Worm (Caenorhabditis elegans) whole organism, L4 larva: Measurements from ENCODE around the gene sfxn-1.5.

ENCODE experiments used
- F26F4.8 ChIP-seq: fragments of 200-800 bp; sonication (Bioruptor generic); conservative IDR thresholded peaks from 2 replicates; pipeline ENCODE4 v1.3.6; 2022; ENCODE audit warnings: missing genetic modification characterization, missing compliant biosample characterization
- Y48G9A.11 ChIP-seq: fragments of 200-800 bp; sonication (Bioruptor generic); IDR thresholded peaks from 2 replicates; pipeline ENCODE4 v1.3.6; 2022; ENCODE audit warnings: missing genetic modification reagents, missing genetic modification characterization, missing compliant biosample characterization
- Y75B8A.6 ChIP-seq: fragments of 200-800 bp; sonication (Bioruptor generic); IDR thresholded peaks from 2 replicates; pipeline ENCODE4 v1.3.6; 2022; ENCODE audit warnings: missing genetic modification reagents, missing genetic modification characterization, missing compliant biosample characterization
- ZK337.2 ChIP-seq: fragments of 200-800 bp; sonication (Bioruptor generic); IDR thresholded peaks from 2 replicates; pipeline ENCODE4 v1.3.6; 2022; ENCODE audit warnings: missing genetic modification reagents, missing genetic modification characterization, missing compliant biosample characterization
- ZK546.5 ChIP-seq, 2 experiments: sonication (generic microtip); optimal IDR thresholded peaks; 2 replicates each; lab custom pipeline; 2017; ENCODE audit warnings: missing biosample characterization in 2 of 2, missing genetic modification characterization in 2 of 2
- aha-1 ChIP-seq: fragments of 150-350 bp; peaks from one replicate; lab custom pipeline; 2014; ENCODE audit warnings: missing biosample characterization, missing genetic modification characterization
- aly-2 ChIP-seq: sonication (generic microtip); optimal IDR thresholded peaks from 2 replicates; lab custom pipeline; 2018; ENCODE audit warnings: missing biosample characterization, missing genetic modification characterization
- attf-4 ChIP-seq: sonication (generic microtip); optimal IDR thresholded peaks from 3 replicates; lab custom pipeline; 2017; ENCODE audit warnings: missing biosample characterization, missing genetic modification characterization
- ceh-32 ChIP-seq: sonication (generic microtip); optimal IDR thresholded peaks from 2 replicates; lab custom pipeline; 2016; ENCODE audit warnings: mild to moderate bottlenecking, missing genetic modification characterization, missing compliant biosample characterization; ENCODE audit not compliant: poor library complexity
- ceh-44 ChIP-seq: fragments of 200-800 bp; sonication (Bioruptor generic); IDR thresholded peaks from 2 replicates; pipeline ENCODE4 v1.3.6; 2022; ENCODE audit warnings: missing genetic modification reagents, missing genetic modification characterization, missing compliant biosample characterization
- ceh-82 ChIP-seq: sonication (generic microtip); optimal IDR thresholded peaks from 2 replicates; lab custom pipeline; 2017; ENCODE audit warnings: missing biosample characterization, missing genetic modification characterization
- ctbp-1 ChIP-seq: fragments of 200-800 bp; sonication (Bioruptor generic); IDR thresholded peaks from 2 replicates; pipeline ENCODE4 v1.3.6; 2022; ENCODE audit warnings: missing genetic modification reagents, missing genetic modification characterization, missing compliant biosample characterization
- dmd-9 ChIP-seq: fragments of 200-800 bp; sonication (Bioruptor generic); IDR thresholded peaks from 2 replicates; pipeline ENCODE4 v1.3.6; 2022; ENCODE audit warnings: missing genetic modification reagents, missing genetic modification characterization, missing compliant biosample characterization
- dve-1 ChIP-seq: sonication (generic microtip); optimal IDR thresholded peaks from 2 replicates; lab custom pipeline; 2017; ENCODE audit warnings: antibody characterized with exemption, mild to moderate bottlenecking, missing genetic modification characterization, missing compliant biosample characterization; ENCODE audit not compliant: insufficient read depth
- egl-27 ChIP-seq: sonication (generic microtip); optimal IDR thresholded peaks from 3 replicates; lab custom pipeline; 2017; ENCODE audit warnings: missing biosample characterization, missing genetic modification reagents, missing genetic modification characterization
- fkh-10 ChIP-seq: fragments of 150-350 bp; optimal IDR thresholded peaks from 2 replicates; lab custom pipeline; 2014; ENCODE audit warnings: missing biosample characterization, missing genetic modification reagents, missing genetic modification characterization
- hif-1 ChIP-seq, 2 experiments: sonication (generic microtip); optimal IDR thresholded peaks; 2 replicates each; lab custom pipeline; 2016 to 2017; ENCODE audit warnings: missing compliant biosample characterization in 2 of 2, missing genetic modification characterization in 2 of 2, missing genetic modification reagents in 2 of 2, missing genotype in 2 of 2, mild to moderate bottlenecking in 1 of 2
- hlh-30 ChIP-seq: sonication (generic microtip); optimal IDR thresholded peaks from 2 replicates; lab custom pipeline; 2017; ENCODE audit warnings: antibody characterized with exemption, mild to moderate bottlenecking, missing genetic modification characterization, missing compliant biosample characterization; ENCODE audit not compliant: insufficient read depth
- lin-15B ChIP-seq: fragments of 150-350 bp; sonication (generic microtip); optimal IDR thresholded peaks from 3 replicates; lab custom pipeline; 2014; ENCODE audit warnings: missing biosample characterization, missing genetic modification characterization
- lin-38 ChIP-seq: fragments of 200-800 bp; sonication (Bioruptor generic); IDR thresholded peaks from 2 replicates; pipeline ENCODE4 v1.3.6; 2022; ENCODE audit warnings: missing genetic modification reagents, missing genetic modification characterization, missing compliant biosample characterization
- mdt-29 ChIP-seq: fragments of 200-800 bp; sonication (Bioruptor generic); IDR thresholded peaks from 2 replicates; pipeline ENCODE4 v1.3.6; 2022; ENCODE audit warnings: missing genetic modification reagents, missing genetic modification characterization, missing compliant biosample characterization
- mes-2 ChIP-seq: sonication (generic microtip); optimal IDR thresholded peaks from 2 replicates; lab custom pipeline; 2016; ENCODE audit warnings: missing genotype, mild to moderate bottlenecking, missing genetic modification characterization, missing compliant biosample characterization; ENCODE audit not compliant: poor library complexity, severe bottlenecking
- mxl-2 ChIP-seq: fragments of 200-800 bp; sonication (Bioruptor generic); conservative IDR thresholded peaks from 2 replicates; pipeline ENCODE4 v1.3.6; 2022; ENCODE audit warnings: missing genetic modification reagents, missing genetic modification characterization, missing compliant biosample characterization
- mxl-3 ChIP-seq: fragments of 200-800 bp; sonication (Bioruptor generic); optimal IDR thresholded peaks from 2 replicates; lab custom pipeline; 2018; ENCODE audit warnings: mild to moderate bottlenecking, missing genetic modification characterization, missing compliant biosample characterization
- nhr-102 ChIP-seq: sonication (generic microtip); optimal IDR thresholded peaks from 2 replicates; lab custom pipeline; 2016; ENCODE audit warnings: mild to moderate bottlenecking, missing genetic modification characterization, moderate library complexity, missing compliant biosample characterization
- nhr-11 ChIP-seq: fragments of 150-350 bp; optimal IDR thresholded peaks from 2 replicates; lab custom pipeline; 2014; ENCODE audit warnings: missing biosample characterization, missing genetic modification characterization
- nhr-25 ChIP-seq: sonication (generic microtip); optimal IDR thresholded peaks from 2 replicates; lab custom pipeline; 2017; ENCODE audit warnings: missing genetic modification characterization, mild to moderate bottlenecking, missing compliant biosample characterization, antibody characterized with exemption, moderate library complexity, borderline replicate concordance; ENCODE audit not compliant: insufficient read depth
- nhr-42 ChIP-seq: fragments of 200-800 bp; sonication (Bioruptor generic); IDR thresholded peaks from 2 replicates; pipeline ENCODE4 v1.3.6; 2022; ENCODE audit warnings: missing genetic modification characterization, missing compliant biosample characterization
- nhr-76 ChIP-seq: fragments of 150-350 bp; optimal IDR thresholded peaks from 2 replicates; lab custom pipeline; 2014; ENCODE audit warnings: missing biosample characterization, missing genetic modification characterization
- saeg-2 ChIP-seq: fragments of 200-800 bp; sonication (Bioruptor generic); IDR thresholded peaks from 2 replicates; pipeline ENCODE4 v1.3.6; 2022; ENCODE audit warnings: missing genetic modification reagents, missing genetic modification characterization, missing compliant biosample characterization
- set-16 ChIP-seq: fragments of 200-800 bp; sonication (Bioruptor generic); IDR thresholded peaks from 2 replicates; pipeline ENCODE4 v1.3.6; 2022; ENCODE audit warnings: missing genetic modification reagents, missing genetic modification characterization, missing compliant biosample characterization
- spr-3 ChIP-seq: fragments of 200-800 bp; sonication (Bioruptor generic); optimal IDR thresholded peaks from 2 replicates; lab custom pipeline; 2018; ENCODE audit warnings: mild to moderate bottlenecking, missing genetic modification characterization, missing compliant biosample characterization
- tra-1 ChIP-seq: fragments of 200-800 bp; sonication (Bioruptor generic); IDR thresholded peaks from 2 replicates; pipeline ENCODE4 v1.3.6; 2022; ENCODE audit warnings: missing genetic modification reagents, missing genetic modification characterization, missing compliant biosample characterization
- unc-130 ChIP-seq: sonication (generic microtip); optimal IDR thresholded peaks from 2 replicates; lab custom pipeline; 2016; ENCODE audit warnings: missing genetic modification reagents, missing genetic modification characterization, missing compliant biosample characterization
- unc-62 ChIP-seq, 3 experiments: fragments of 150-350 bp in 1 of 3; sonication (generic microtip); optimal IDR thresholded peaks in 2 of 3; peaks in 1 of 3; 1 replicate in 1 of 3; 2 replicates in 2 of 3; lab custom pipeline; 2014 to 2017; ENCODE audit warnings: missing biosample characterization in 3 of 3, missing genetic modification characterization in 3 of 3, missing genetic modification reagents in 3 of 3, missing genotype in 1 of 3
- vab-7 ChIP-seq: fragments of 200-800 bp; sonication (Bioruptor generic); IDR thresholded peaks from 2 replicates; pipeline ENCODE4 v1.3.6; 2022; ENCODE audit warnings: missing genetic modification reagents, missing genetic modification characterization, missing compliant biosample characterization
- zfp-2 ChIP-seq: sonication (generic microtip); optimal IDR thresholded peaks from 2 replicates; lab custom pipeline; 2016; ENCODE audit warnings: mild to moderate bottlenecking, missing genetic modification characterization, missing compliant biosample characterization
- zfp-3 ChIP-seq: fragments of 200-800 bp; sonication (Bioruptor generic); conservative IDR thresholded peaks from 2 replicates; pipeline ENCODE4 v1.3.6; 2022; ENCODE audit warnings: missing genetic modification reagents, missing genetic modification characterization, missing compliant biosample characterization
- ztf-7 ChIP-seq: fragments of 150-350 bp; optimal IDR thresholded peaks from 2 replicates; lab custom pipeline; 2014; ENCODE audit warnings: missing biosample characterization, missing genetic modification characterization

Gene sfxn-1.5

ce11 chrX:11666545-11667177 lies 5.2 kb upstream of the sfxn-1.5 start, which contains the start of gene noca-2 (continued):
- no peak for TF ChIP-seq egl-27 (tag; lab: Kevin White, UChicago)
- no peak for TF ChIP-seq ZK546.5 (tag; optimal IDR thresholded peaks at IDR 0.05; lab: Kevin White, UChicago)
- TF ChIP-seq aha-1 (tag; lab: Kevin White, UChicago): peak; percentile 45
- TF ChIP-seq dve-1 (tag; lab: Kevin White, UChicago): no peak
- TF ChIP-seq zfp-2: no peak
- no peak for TF ChIP-seq tra-1
- no peak for TF ChIP-seq saeg-2
- no peak for TF ChIP-seq ztf-7
- TF ChIP-seq spr-3 (GFP tag; lab: Kevin White, UChicago): no peak
- TF ChIP-seq dmd-9 (GFP tag; lab: Robert Waterston, UW): no peak
- TF ChIP-seq aly-2 (tag; lab: Kevin White, UChicago): no peak
- TF ChIP-seq Y75B8A.6: no peak
- TF ChIP-seq zfp-3 (GFP tag; lab: Robert Waterston, UW): no peak
- TF ChIP-seq nhr-11 (tag; lab: Kevin White, UChicago): no peak
- TF ChIP-seq nhr-42 (GFP tag; lab: Robert Waterston, UW): no peak
- TF ChIP-seq ceh-82: no peak
- no peak for TF ChIP-seq nhr-76 (tag; lab: Kevin White, UChicago)
- TF ChIP-seq unc-62 (GFP tag; optimal IDR thresholded peaks at IDR 0.05 in 1 of 2; lab: Kevin White, UChicago): peak in 1 of 2 experiments; percentile 55
- no peak for TF ChIP-seq unc-62 (tag; optimal IDR thresholded peaks at IDR 0.05; lab: Kevin White, UChicago)
- TF ChIP-seq nhr-102 (tag; lab: Kevin White, UChicago): no peak
- no peak for TF ChIP-seq vab-7 (GFP tag; lab: Robert Waterston, UW)
- no peak for TF ChIP-seq lin-15B (tag; lab: Kevin White, UChicago)
- TF ChIP-seq ctbp-1 (GFP tag; lab: Robert Waterston, UW): 0 out of 2 replicates have a peak, but pooled peaks have one; percentile 47
- TF ChIP-seq F26F4.8 (GFP tag; lab: Robert Waterston, UW): no peak
- no peak for TF ChIP-seq lin-38 (GFP tag; lab: Robert Waterston, UW)
- TF ChIP-seq attf-4 (tag; lab: Kevin White, UChicago): no peak
- no peak for TF ChIP-seq mxl-2 (GFP tag; lab: Robert Waterston, UW)
- no peak for TF ChIP-seq ZK337.2 (GFP tag; lab: Robert Waterston, UW)
- no peak for TF ChIP-seq ceh-44 (GFP tag; lab: Robert Waterston, UW)
- no peak for TF ChIP-seq nhr-25 (tag; lab: Kevin White, UChicago)
- TF ChIP-seq mxl-3 (GFP tag; lab: Kevin White, UChicago): no peak
- no peak for TF ChIP-seq Y48G9A.11 (GFP tag; lab: Robert Waterston, UW)
- TF ChIP-seq fkh-10 (GFP tag; lab: Kevin White, UChicago): no peak
- peak; percentile 26 for TF ChIP-seq mes-2 (tag; lab: Kevin White, UChicago)
- no peak for TF ChIP-seq ceh-32 (tag; lab: Kevin White, UChicago)
- TF ChIP-seq set-16 (GFP tag; lab: Robert Waterston, UW): no peak
- TF ChIP-seq mdt-29 (GFP tag; lab: Robert Waterston, UW): no peak
- TF ChIP-seq unc-130 (GFP tag; lab: Kevin White, UChicago): no peak
- TF ChIP-seq hlh-30: peak; percentile 47
- TF ChIP-seq hif-1 (tag; optimal IDR thresholded peaks at IDR 0.05; lab: Kevin White, UChicago): no peak
